Worm (Caenorhabditis elegans): Measurements from ENCODE around the gene sra-29.
A peak's percentile ranks its signal among the peaks of the same experiment; 100 is the strongest.

Gene sra-29

ce11 chrII:6565077-6565476, 10.5 kb downstream of the sra-29 start, which contains the start of gene mpz-3 (continued):
- TF ChIP-seq C17E4.6 (GFP tag; IDR thresholded peaks at IDR 0.05) (0 out of 2 replicates have a peak, but pooled peaks have one; percentile 19), F23B12.7 (tag; optimal IDR thresholded peaks at IDR 0.05; ENCODE audit: insufficient read depth) (peak; percentile 69), let-526 (GFP tag; IDR thresholded peaks at IDR 0.05) (no peak; the same call in 1 of the 2 replicates), aptf-2 (GFP tag; conservative IDR thresholded peaks at IDR 0.05) (peak; percentile 58; the same call in 1 of the 2 replicates)

- TF ChIP-seq let-526 (GFP tag; IDR thresholded peaks at IDR 0.05) (no peak), ceh-58 (GFP tag; IDR thresholded peaks at IDR 0.05) (no peak), hmg-1.2 (GFP tag; IDR thresholded peaks at IDR 0.05) (peak; percentile 87), cebp-1 (GFP tag; IDR thresholded peaks at IDR 0.05) (no peak), cebp-1 (tag; optimal IDR thresholded peaks at IDR 0.05) (peak; percentile 46), snpc-4 (GFP tag; optimal IDR thresholded peaks at IDR 0.05) (no peak), snpc-4 (tag; optimal IDR thresholded peaks at IDR 0.05) (peak in 1 of 4 experiments; percentile 48), ets-4 (GFP tag; optimal IDR thresholded peaks at IDR 0.05) (no peak), zfh-2 (GFP tag; conservative IDR thresholded peaks at IDR 0.05) (peak; percentile 49), lin-35 (GFP tag; optimal IDR thresholded peaks at IDR 0.05) (peak in 1 of 3 experiments; percentile 18), nhr-80 (tag; optimal IDR thresholded peaks at IDR 0.05) (peak; percentile 44), mcd-1 (GFP tag; IDR thresholded peaks at IDR 0.05) (0 out of 2 replicates have a peak, but pooled peaks have one; percentile 8), attf-5 (GFP tag; optimal IDR thresholded peaks at IDR 0.05) (peak; percentile 16), nfyb-1 (GFP tag; IDR thresholded peaks at IDR 0.05) (0 out of 2 replicates have a peak, but pooled peaks have one; percentile 22), zim-3 (tag; optimal IDR thresholded peaks at IDR 0.05) (no peak), tbp1 (GFP tag; optimal IDR thresholded peaks at IDR 0.05) (peak; percentile 11), ZK185.1 (tag; optimal IDR thresholded peaks at IDR 0.05; ENCODE audit: poor library complexity, severe bottlenecking) (peak; percentile 10), ztf-26 (tag; optimal IDR thresholded peaks at IDR 0.05) (no peak)
Measured at ce11 chrII:6563238-6563637, 12.3 kb downstream of the sra-29 start.

ce11 chrII:6562203-6562867, 13.2 kb downstream of the sra-29 start:
- TF ChIP-seq hmg-1.2 (GFP tag; IDR thresholded peaks at IDR 0.05) (peak; percentile 67; the same call in 1 of the 2 replicates), ztf-26 (tag; optimal IDR thresholded peaks at IDR 0.05) (peak; percentile 73), Y95B8A.8 (GFP tag; IDR thresholded peaks at IDR 0.05) (no peak), lin-40 (tag; optimal IDR thresholded peaks at IDR 0.05) (peak; percentile 80), dox-1 (GFP tag; IDR thresholded peaks at IDR 0.05) (0 out of 2 replicates have a peak, but pooled peaks have one; percentile 27), hlh-26 (GFP tag; conservative IDR thresholded peaks at IDR 0.05) (no peak), cebp-1 (GFP tag; IDR thresholded peaks at IDR 0.05) (peak; percentile 55), cebp-1 (tag; optimal IDR thresholded peaks at IDR 0.05) (peak; percentile 79), ama-1 (optimal IDR thresholded peaks at IDR 0.05) (peak; percentile 12), ama-1 (GFP tag; optimal IDR thresholded peaks at IDR 0.05) (no peak)

- 0 out of 2 replicates have a peak, but pooled peaks have one; percentile 47 for TF ChIP-seq hsf-1 (GFP tag; IDR thresholded peaks at IDR 0.05)
- TF ChIP-seq C17E4.6 (GFP tag; IDR thresholded peaks at IDR 0.05): no peak
- no peak for TF ChIP-seq cebp-1 (GFP tag; IDR thresholded peaks at IDR 0.05)
- peak; percentile 45 for TF ChIP-seq cebp-1 (tag; optimal IDR thresholded peaks at IDR 0.05)
- TF ChIP-seq ama-1 (optimal IDR thresholded peaks at IDR 0.05): peak; percentile 89
- TF ChIP-seq ama-1 (GFP tag; optimal IDR thresholded peaks at IDR 0.05): no peak
- TF ChIP-seq let-526 (GFP tag; IDR thresholded peaks at IDR 0.05): 0 out of 2 replicates have a peak, but pooled peaks have one; percentile 47
Measured at ce11 chrII:6561300-6561699, 14.2 kb downstream of the sra-29 start, which contains the start of gene F18C5.10. F18C5.10 (minus strand) TSS chrII:6561444.

- TF ChIP-seq T07F8.4 (tag; optimal IDR thresholded peaks at IDR 0.05): no peak
- no peak for TF ChIP-seq snpc-1.1 (tag; optimal IDR thresholded peaks at IDR 0.05; ENCODE audit: insufficient read depth)
- TF ChIP-seq lir-1 (GFP tag; conservative IDR thresholded peaks at IDR 0.05): no peak
- no peak for TF ChIP-seq chd-7 (tag; optimal IDR thresholded peaks at IDR 0.05)
- TF ChIP-seq xnd-1 (tag; optimal IDR thresholded peaks at IDR 0.05): no peak
- no peak for TF ChIP-seq nfyb-1 (GFP tag; IDR thresholded peaks at IDR 0.05)
- TF ChIP-seq F37B4.10 (GFP tag; IDR thresholded peaks at IDR 0.05): no peak
- TF ChIP-seq zfh-2 (GFP tag; conservative IDR thresholded peaks at IDR 0.05): no peak
- TF ChIP-seq sdz-38 (tag; optimal IDR thresholded peaks at IDR 0.05): no peak
- TF ChIP-seq sptf-2 (GFP tag; optimal IDR thresholded peaks at IDR 0.05): no peak
- no peak for TF ChIP-seq F55B11.4 (tag; optimal IDR thresholded peaks at IDR 0.05; ENCODE audit: borderline replicate concordance, insufficient read depth)
- TF ChIP-seq nfya-1 (tag; optimal IDR thresholded peaks at IDR 0.05; ENCODE audit: borderline replicate concordance, insufficient read depth): no peak
- TF ChIP-seq him-1 (tag; optimal IDR thresholded peaks at IDR 0.05): no peak
- no peak for TF ChIP-seq pha-4 (tag; optimal IDR thresholded peaks at IDR 0.05)
Measured at ce11 chrII:6560291-6560690, 15.3 kb downstream of the sra-29 start.
